Fruit fly (Drosophila melanogaster) whole organism, embryonic: ENCODE data around the gene Vsp37A.
A peak's percentile ranks its signal among the peaks of the same experiment; 100 is the strongest.

Experiments used
- Ada2b ChIP-seq: fragments of 200-800 bp; sonication (Bioruptor generic); IDR thresholded peaks from 2 replicates; pipeline ENCODE4 v1.3.6; 2022; ENCODE audit warnings: missing biosample characterization, missing genetic modification characterization
- Blimp-1 ChIP-seq: fragments of 200-800 bp; sonication (Bioruptor generic); optimal IDR thresholded peaks from 3 replicates; lab custom pipeline; 2018; ENCODE audit warnings: missing biosample characterization, missing genetic modification characterization, mild to moderate bottlenecking, moderate library complexity, missing genetic modification reagents
- CG11398 ChIP-seq: fragments of 200-800 bp; sonication (Bioruptor generic); optimal IDR thresholded peaks from 2 replicates; lab custom pipeline; 2016; ENCODE audit warnings: missing biosample characterization, missing genetic modification characterization
- CG11695 ChIP-seq: fragments of 200-800 bp; sonication (Bioruptor generic); IDR thresholded peaks from 3 replicates; pipeline ENCODE4 v1.3.6; 2022; ENCODE audit warnings: missing biosample characterization, missing genetic modification characterization
- CG12942 ChIP-seq: fragments of 200-800 bp; sonication (Bioruptor generic); optimal IDR thresholded peaks from 3 replicates; lab custom pipeline; 2016; ENCODE audit warnings: missing biosample characterization, missing genetic modification characterization
- CG13287 ChIP-seq: fragments of 200-800 bp; sonication (Bioruptor generic); IDR thresholded peaks from 2 replicates; pipeline ENCODE4 v1.3.6; 2022; ENCODE audit warnings: missing biosample characterization, missing genetic modification characterization; ENCODE audit not compliant: partially characterized antibody
- CG13624 ChIP-seq: fragments of 200-800 bp; sonication (Bioruptor generic); optimal IDR thresholded peaks from 2 replicates; lab custom pipeline; 2016; ENCODE audit warnings: missing biosample characterization, missing genetic modification characterization
- CG13894 ChIP-seq: fragments of 200-800 bp; sonication (Bioruptor generic); optimal IDR thresholded peaks from 3 replicates; lab custom pipeline; 2018; ENCODE audit warnings: missing biosample characterization, mild to moderate bottlenecking, missing genetic modification characterization, moderate library complexity
- CG2678 ChIP-seq: fragments of 200-800 bp; sonication (Bioruptor generic); optimal IDR thresholded peaks from 3 replicates; lab custom pipeline; 2019; ENCODE audit warnings: missing biosample characterization, mild to moderate bottlenecking, missing genetic modification characterization, moderate library complexity
- CG2875 ChIP-seq: fragments of 200-800 bp; sonication (Bioruptor generic); optimal IDR thresholded peaks from 2 replicates; lab custom pipeline; 2017; ENCODE audit warnings: missing biosample characterization, mild to moderate bottlenecking, missing genetic modification characterization, missing genetic modification reagents
- CG30020 ChIP-seq: fragments of 200-800 bp; optimal IDR thresholded peaks from 2 replicates; lab custom pipeline; 2019; ENCODE audit warnings: missing biosample characterization, mild to moderate bottlenecking, missing genetic modification characterization, moderate library complexity
- CG30403 ChIP-seq: fragments of 200-800 bp; sonication (Bioruptor generic); optimal IDR thresholded peaks from 3 replicates; lab custom pipeline; 2016; ENCODE audit warnings: missing biosample characterization, missing genetic modification characterization
- CG4328 ChIP-seq: fragments of 200-800 bp; sonication (Bioruptor generic); optimal IDR thresholded peaks from 3 replicates; lab custom pipeline; 2017; ENCODE audit warnings: missing biosample characterization, missing genetic modification reagents, missing genetic modification characterization
- CG43689 ChIP-seq: fragments of 200-800 bp; sonication (Bioruptor generic); IDR thresholded peaks from 2 replicates; pipeline ENCODE4 v1.3.6; 2022; ENCODE audit warnings: missing biosample characterization, missing genetic modification characterization
- CG7963 ChIP-seq: fragments of 200-800 bp; sonication (Bioruptor generic); IDR thresholded peaks from 3 replicates; pipeline ENCODE4 v1.3.6; 2022; ENCODE audit warnings: missing biosample characterization, missing genetic modification characterization; ENCODE audit not compliant: partially characterized antibody
- CG8478 ChIP-seq: fragments of >200 bp; optimal IDR thresholded peaks from 2 replicates; lab custom pipeline; 2018
- CoRest ChIP-seq: fragments of 200-800 bp; sonication (Bioruptor generic); optimal IDR thresholded peaks from 3 replicates; lab custom pipeline; 2018; ENCODE audit warnings: missing biosample characterization, mild to moderate bottlenecking, missing genetic modification characterization, moderate library complexity
- D ChIP-seq, 2 experiments: fragments of 200-800 bp in 1 of 2; fragments of >200 bp in 1 of 2; sonication (Bioruptor generic) in 1 of 2; optimal IDR thresholded peaks; 2 replicates in 1 of 2; 3 replicates in 1 of 2; lab custom pipeline; 2017; ENCODE audit warnings: mild to moderate bottlenecking in 1 of 2, missing biosample characterization in 1 of 2, missing genetic modification characterization in 1 of 2, missing genetic modification reagents in 1 of 2
- D19B ChIP-seq: fragments of 200-800 bp; sonication (Bioruptor generic); optimal IDR thresholded peaks from 2 replicates; lab custom pipeline; 2017; ENCODE audit warnings: missing biosample characterization, mild to moderate bottlenecking, missing genetic modification characterization
- Dll ChIP-seq: fragments of 200-800 bp; sonication (Bioruptor generic); IDR thresholded peaks from 4 replicates; pipeline ENCODE4 v1.3.6; 2022; ENCODE audit warnings: missing biosample characterization, missing genetic modification characterization; ENCODE audit not compliant: partially characterized antibody
- HLH4C ChIP-seq: fragments of 200-800 bp; sonication (Bioruptor generic); IDR thresholded peaks from 3 replicates; pipeline ENCODE4 v1.3.6; 2022; ENCODE audit warnings: missing biosample characterization, missing genetic modification characterization; ENCODE audit not compliant: partially characterized antibody
- HLH54F ChIP-seq: fragments of 200-800 bp; sonication (Bioruptor generic); optimal IDR thresholded peaks from 3 replicates; lab custom pipeline; 2016; ENCODE audit warnings: missing biosample characterization, missing genetic modification characterization
- Hr3 ChIP-seq: fragments of 200-800 bp; sonication (Bioruptor generic); optimal IDR thresholded peaks from 3 replicates; lab custom pipeline; 2016; ENCODE audit warnings: missing biosample characterization, missing genetic modification characterization
- Hr78 ChIP-seq, 2 experiments: fragments of 200-800 bp in 1 of 2; fragments of >200 bp in 1 of 2; sonication (Bioruptor generic) in 1 of 2; optimal IDR thresholded peaks; 2 replicates each; lab custom pipeline; 2017 to 2019; ENCODE audit warnings: missing biosample characterization in 2 of 2, missing genetic modification characterization in 2 of 2, mild to moderate bottlenecking in 1 of 2, moderate library complexity in 1 of 2
- Max ChIP-seq: fragments of 200-800 bp; sonication (Bioruptor generic); optimal IDR thresholded peaks from 2 replicates; lab custom pipeline; 2016; ENCODE audit warnings: missing biosample characterization, mild to moderate bottlenecking, missing genetic modification characterization
- Mrtf ChIP-seq: fragments of 200-800 bp; sonication (Bioruptor generic); IDR thresholded peaks from 3 replicates; pipeline ENCODE4 v1.3.6; 2022; ENCODE audit warnings: missing biosample characterization, missing genetic modification characterization
- NC2α ChIP-seq: fragments of 200-800 bp; sonication (Bioruptor generic); optimal IDR thresholded peaks from 2 replicates; lab custom pipeline; 2016; ENCODE audit warnings: missing biosample characterization, missing genetic modification characterization
- NFAT ChIP-seq: fragments of 200-800 bp; sonication (Bioruptor generic); IDR thresholded peaks from 2 replicates; pipeline ENCODE4 v1.3.6; 2022; ENCODE audit warnings: missing biosample characterization, missing genetic modification characterization
- Nf-YC ChIP-seq: fragments of 200-800 bp; optimal IDR thresholded peaks from 3 replicates; lab custom pipeline; 2019; ENCODE audit warnings: missing biosample characterization, mild to moderate bottlenecking, missing genetic modification characterization, moderate library complexity
- Opbp ChIP-seq: fragments of 200-800 bp; sonication (Bioruptor generic); IDR thresholded peaks from 3 replicates; pipeline ENCODE4 v1.3.6; 2022; ENCODE audit warnings: missing biosample characterization, missing genetic modification characterization; ENCODE audit not compliant: partially characterized antibody
- Side ChIP-seq: fragments of 200-800 bp; sonication (Bioruptor generic); optimal IDR thresholded peaks from 2 replicates; lab custom pipeline; 2016; ENCODE audit warnings: missing biosample characterization, missing genetic modification characterization
- amos ChIP-seq: fragments of 200-800 bp; sonication (Bioruptor generic); IDR thresholded peaks from 2 replicates; pipeline ENCODE4 v1.3.6; 2022; ENCODE audit warnings: missing biosample characterization, missing genetic modification characterization; ENCODE audit not compliant: partially characterized antibody
- az2 ChIP-seq: fragments of 200-800 bp; sonication (Bioruptor generic); optimal IDR thresholded peaks from 3 replicates; lab custom pipeline; 2016; ENCODE audit warnings: missing biosample characterization, missing genetic modification characterization
- bcd ChIP-seq: fragments of 200-800 bp; sonication (Bioruptor generic); optimal IDR thresholded peaks from 2 replicates; lab custom pipeline; 2017; ENCODE audit warnings: missing biosample characterization, mild to moderate bottlenecking, missing genetic modification characterization
- esg ChIP-seq: fragments of 200-800 bp; sonication (Bioruptor generic); conservative IDR thresholded peaks from 2 replicates; pipeline ENCODE4 v1.3.6; 2022; ENCODE audit warnings: missing biosample characterization, missing genetic modification characterization
- exex ChIP-seq: fragments of 200-800 bp; sonication (Bioruptor generic); optimal IDR thresholded peaks from 4 replicates; lab custom pipeline; 2018; ENCODE audit warnings: missing biosample characterization, mild to moderate bottlenecking, missing genetic modification characterization, moderate library complexity
- h ChIP-seq: fragments of >200 bp; optimal IDR thresholded peaks from 2 replicates; lab custom pipeline; 2017
- insv ChIP-seq, 2 experiments: fragments of 200-800 bp; sonication (Bioruptor generic); optimal IDR thresholded peaks; 3 replicates each; lab custom pipeline; 2016 to 2018; ENCODE audit warnings: missing biosample characterization in 2 of 2, missing genetic modification characterization in 2 of 2
- jigr1 ChIP-seq: fragments of 200-800 bp; sonication (Bioruptor generic); IDR thresholded peaks from 3 replicates; pipeline ENCODE4 v1.3.6; 2022; ENCODE audit warnings: missing biosample characterization, missing genetic modification characterization
- ken ChIP-seq: fragments of 200-800 bp; sonication (Bioruptor generic); IDR thresholded peaks from 3 replicates; pipeline ENCODE4 v1.3.6; 2022; ENCODE audit warnings: missing biosample characterization, missing genetic modification characterization
- klu ChIP-seq: fragments of 200-800 bp; sonication (Bioruptor generic); IDR thresholded peaks from 2 replicates; pipeline ENCODE4 v1.3.6; 2022; ENCODE audit warnings: missing biosample characterization, missing genetic modification characterization
- lilli ChIP-seq: fragments of 200-800 bp; sonication (Bioruptor generic); optimal IDR thresholded peaks from 3 replicates; lab custom pipeline; 2016; ENCODE audit warnings: missing biosample characterization, missing genetic modification characterization
- pzg ChIP-seq: fragments of 200-800 bp; sonication (Bioruptor generic); optimal IDR thresholded peaks from 3 replicates; lab custom pipeline; 2018; ENCODE audit warnings: missing biosample characterization, mild to moderate bottlenecking, missing genetic modification characterization, moderate library complexity
- sens ChIP-seq: fragments of 200-800 bp; sonication (Bioruptor generic); peaks from one replicate; lab custom pipeline; 2016; ENCODE audit warnings: missing biosample characterization, missing genetic modification characterization
- sim ChIP-seq: fragments of 200-800 bp; sonication (Bioruptor generic); IDR thresholded peaks from 2 replicates; pipeline ENCODE4 v1.3.6; 2022; ENCODE audit warnings: missing biosample characterization, missing genetic modification characterization
- twi ChIP-seq: fragments of 200-800 bp; optimal IDR thresholded peaks from 2 replicates; lab custom pipeline; 2019; ENCODE audit warnings: missing biosample characterization, mild to moderate bottlenecking, missing genetic modification characterization, moderate library complexity
- vfl ChIP-seq: fragments of 200-800 bp; sonication (Bioruptor generic); optimal IDR thresholded peaks from 2 replicates; lab custom pipeline; 2016; ENCODE audit warnings: missing biosample characterization, missing genetic modification characterization
- vnd ChIP-seq: fragments of 200-800 bp; sonication (Bioruptor generic); IDR thresholded peaks from 3 replicates; pipeline ENCODE4 v1.3.6; 2022; ENCODE audit warnings: missing biosample characterization, missing genetic modification characterization; ENCODE audit not compliant: partially characterized antibody
- vvl ChIP-seq: fragments of 200-800 bp; sonication (Bioruptor generic); IDR thresholded peaks from 2 replicates; pipeline ENCODE4 v1.3.6; 2022; ENCODE audit warnings: missing biosample characterization, missing genetic modification characterization
- yki ChIP-seq: fragments of >200 bp; optimal IDR thresholded peaks from 3 replicates; lab custom pipeline; 2018
- z ChIP-seq: fragments of 200-800 bp; sonication (Bioruptor generic); IDR thresholded peaks from 3 replicates; pipeline ENCODE4 v1.3.6; 2022; ENCODE audit warnings: missing biosample characterization, missing genetic modification characterization
- zfh1 ChIP-seq: fragments of 200-800 bp; sonication (Bioruptor generic); IDR thresholded peaks from 3 replicates; pipeline ENCODE4 v1.3.6; 2022; ENCODE audit warnings: missing biosample characterization, missing genetic modification characterization

Vsp37A gene

dm6 chrX:625157-625627, 3.9 kb downstream of the Vsp37A start, which contains the start of the genes CG13364 and Hinfp (continued):
- TF ChIP-seq klu (no peak), D (optimal IDR thresholded peaks at IDR 0.05; lab: Kevin White, UChicago) (no peak), D (GFP tag; optimal IDR thresholded peaks at IDR 0.05; lab: Kevin White, UChicago) (no peak), amos (peak; percentile 67), NFAT (GFP tag; lab: Robert Waterston, UW) (no peak), sens (GFP tag; lab: Kevin White, UChicago) (peak; percentile 32), pzg (GFP tag; lab: Kevin White, UChicago) (peak; percentile 24), esg (GFP tag; lab: Robert Waterston, UW) (no peak), Nf-YC (tag; lab: Kevin White, UChicago) (peak; percentile 23), Blimp-1 (GFP tag; lab: Kevin White, UChicago) (no peak), CG4328 (GFP tag; lab: Kevin White, UChicago) (no peak), CG11695 (no peak), twi (tag; lab: Kevin White, UChicago) (no peak), Mrtf (GFP tag; lab: Robert Waterston, UW) (no peak), HLH54F (GFP tag; lab: Kevin White, UChicago) (no peak), CG11398 (GFP tag; lab: Kevin White, UChicago) (no peak), Max (peak; percentile 44), zfh1 (no peak), Hr78 (GFP tag; optimal IDR thresholded peaks at IDR 0.05; lab: Kevin White, UChicago) (no peak), NC2α (GFP tag; lab: Kevin White, UChicago) (no peak), CG13894 (no peak), CG2875 (GFP tag; lab: Kevin White, UChicago) (no peak), CG13624 (GFP tag; lab: Kevin White, UChicago) (no peak), Dll (peak; percentile 84), Ada2b (no peak), ken (GFP tag; lab: Robert Waterston, UW) (no peak), sim (GFP tag; lab: Robert Waterston, UW) (no peak), h (lab: Kevin White, UChicago) (no peak), CG30020 (peak; percentile 17), CG7963 (GFP tag; lab: Robert Waterston, UW) (peak; percentile 66), CG13287 (GFP tag; lab: Robert Waterston, UW) (peak; percentile 75), az2 (no peak), CoRest (tag; lab: Kevin White, UChicago) (no peak), yki (no peak), exex (tag; lab: Kevin White, UChicago) (no peak), D19B (GFP tag; lab: Kevin White, UChicago) (no peak), CG8478 (lab: Kevin White, UChicago) (no peak), vvl (GFP tag; lab: Robert Waterston, UW) (no peak), CG43689 (GFP tag; lab: Robert Waterston, UW) (no peak), vnd (GFP tag; lab: Robert Waterston, UW) (peak; percentile 97), CG12942 (GFP tag; lab: Kevin White, UChicago) (no peak), vfl (GFP tag; lab: Kevin White, UChicago) (no peak), lilli (GFP tag; lab: Kevin White, UChicago) (peak; percentile 4), insv (GFP tag; optimal IDR thresholded peaks at IDR 0.05; lab: Kevin White, UChicago) (no peak), CG2678 (tag; lab: Kevin White, UChicago) (peak; percentile 6), HLH4C (GFP tag; lab: Robert Waterston, UW) (peak; percentile 92), CG30403 (GFP tag; lab: Kevin White, UChicago) (no peak), z (GFP tag; lab: Robert Waterston, UW) (no peak), Side (no peak), bcd (GFP tag; lab: Kevin White, UChicago) (no peak), Opbp (GFP tag; lab: Robert Waterston, UW) (peak; percentile 66; the same call in 2 of the 3 replicates), Hr3 (GFP tag; lab: Kevin White, UChicago) (no peak), jigr1 (GFP tag; lab: Robert Waterston, UW) (no peak)
